Fruit fly (Drosophila melanogaster) whole organism, embryonic: ENCODE measurements around the gene Eig71Ec.
A peak's percentile ranks its signal among the peaks of the same experiment; 100 is the strongest.

Source experiments
- Asciz ChIP-seq: fragments of 200-800 bp; sonication (Bioruptor generic); optimal IDR thresholded peaks from 2 replicates; lab custom pipeline; 2017; ENCODE audit warnings: missing biosample characterization, mild to moderate bottlenecking, missing genetic modification characterization, missing genetic modification reagents
- Bgb ChIP-seq: fragments of 200-800 bp; sonication (Bioruptor generic); IDR thresholded peaks from 2 replicates; pipeline ENCODE4 v1.3.6; 2022; ENCODE audit warnings: missing biosample characterization, missing genetic modification characterization; ENCODE audit not compliant: partially characterized antibody
- CG1024 ChIP-seq: fragments of 200-800 bp; sonication (Bioruptor generic); IDR thresholded peaks from 2 replicates; pipeline ENCODE4 v1.3.6; 2022; ENCODE audit warnings: missing biosample characterization, missing genetic modification characterization
- CG10366 ChIP-seq: fragments of 200-800 bp; sonication (Bioruptor generic); IDR thresholded peaks from 2 replicates; pipeline ENCODE4 v1.3.6; 2022; ENCODE audit warnings: missing biosample characterization, missing genetic modification characterization
- CG10543 ChIP-seq: fragments of 200-800 bp; sonication (Bioruptor generic); optimal IDR thresholded peaks from 3 replicates; lab custom pipeline; 2017; ENCODE audit warnings: missing biosample characterization, mild to moderate bottlenecking, missing genetic modification characterization, moderate library complexity
- CG10959 ChIP-seq: fragments of 200-800 bp; sonication (Bioruptor generic); IDR thresholded peaks from 2 replicates; pipeline ENCODE4 v1.3.6; 2022; ENCODE audit warnings: missing biosample characterization, missing genetic modification characterization
- CG11504 ChIP-seq: fragments of 200-800 bp; sonication (Bioruptor generic); optimal IDR thresholded peaks from 3 replicates; lab custom pipeline; 2019; ENCODE audit warnings: missing biosample characterization, mild to moderate bottlenecking, missing genetic modification characterization, moderate library complexity
- CG13775 ChIP-seq: fragments of 200-800 bp; sonication (Bioruptor generic); optimal IDR thresholded peaks from 3 replicates; lab custom pipeline; 2017; ENCODE audit warnings: missing biosample characterization, mild to moderate bottlenecking, missing genetic modification characterization
- CG14050 ChIP-seq: fragments of 200-800 bp; sonication (Bioruptor generic); IDR thresholded peaks from 3 replicates; pipeline ENCODE4 v1.3.6; 2022; ENCODE audit warnings: missing biosample characterization, missing genetic modification characterization
- CG1647 ChIP-seq: fragments of 200-800 bp; sonication (Bioruptor generic); optimal IDR thresholded peaks from 3 replicates; lab custom pipeline; 2016; ENCODE audit warnings: missing biosample characterization, missing genetic modification characterization
- CG17912 ChIP-seq: fragments of 200-800 bp; sonication (Bioruptor generic); optimal IDR thresholded peaks from 2 replicates; lab custom pipeline; 2018; ENCODE audit warnings: missing biosample characterization, mild to moderate bottlenecking, missing genetic modification characterization
- CG18011 ChIP-seq: fragments of 200-800 bp; sonication (Bioruptor generic); optimal IDR thresholded peaks from 2 replicates; lab custom pipeline; 2017; ENCODE audit warnings: missing biosample characterization, missing genetic modification characterization, mild to moderate bottlenecking, moderate library complexity, missing genotype
- CG18599 ChIP-seq: fragments of 200-800 bp; sonication (Bioruptor generic); optimal IDR thresholded peaks from 3 replicates; lab custom pipeline; 2017; ENCODE audit warnings: missing biosample characterization, missing genetic modification characterization, mild to moderate bottlenecking, moderate library complexity, missing genetic modification reagents
- CG2712 ChIP-seq: fragments of 200-800 bp; optimal IDR thresholded peaks from 3 replicates; lab custom pipeline; 2019; ENCODE audit warnings: missing biosample characterization, mild to moderate bottlenecking, missing genetic modification characterization, moderate library complexity
- CG3281 ChIP-seq: fragments of 200-800 bp; sonication (Bioruptor generic); optimal IDR thresholded peaks from 3 replicates; lab custom pipeline; 2017; ENCODE audit warnings: missing biosample characterization, mild to moderate bottlenecking, missing genetic modification characterization
- CG42726 ChIP-seq: fragments of 200-800 bp; sonication (Bioruptor generic); IDR thresholded peaks from 2 replicates; pipeline ENCODE4 v1.3.6; 2022; ENCODE audit warnings: missing biosample characterization, missing genetic modification characterization; ENCODE audit not compliant: partially characterized antibody
- CG4404 ChIP-seq: fragments of 200-800 bp; sonication (Bioruptor generic); IDR thresholded peaks from 2 replicates; pipeline ENCODE4 v1.3.6; 2022; ENCODE audit warnings: missing biosample characterization, missing genetic modification characterization
- CG6654 ChIP-seq: fragments of 200-800 bp; sonication (Bioruptor generic); optimal IDR thresholded peaks from 2 replicates; lab custom pipeline; 2017; ENCODE audit warnings: missing biosample characterization, mild to moderate bottlenecking, missing genetic modification characterization
- CG6689 ChIP-seq: fragments of 200-800 bp; sonication (Bioruptor generic); IDR thresholded peaks from 2 replicates; pipeline ENCODE4 v1.3.6; 2022; ENCODE audit warnings: missing biosample characterization, missing genetic modification characterization
- CG6765 ChIP-seq: fragments of 200-800 bp; sonication (Bioruptor generic); optimal IDR thresholded peaks from 3 replicates; lab custom pipeline; 2017; ENCODE audit warnings: missing biosample characterization, mild to moderate bottlenecking, missing genetic modification characterization
- CG7357 ChIP-seq: fragments of 200-800 bp; sonication (Bioruptor generic); IDR thresholded peaks from 3 replicates; pipeline ENCODE4 v1.3.6; 2022; ENCODE audit warnings: missing biosample characterization, missing genetic modification characterization
- CG8765 ChIP-seq: fragments of 200-800 bp; sonication (Bioruptor generic); IDR thresholded peaks from 2 replicates; pipeline ENCODE4 v1.3.6; 2022; ENCODE audit warnings: missing biosample characterization, missing genetic modification characterization
- Dbx ChIP-seq: fragments of 200-800 bp; sonication (Bioruptor generic); IDR thresholded peaks from 3 replicates; pipeline ENCODE4 v1.3.6; 2022; ENCODE audit warnings: missing biosample characterization, missing genetic modification characterization
- Hey ChIP-seq: fragments of 200-800 bp; sonication (Bioruptor generic); optimal IDR thresholded peaks from 3 replicates; lab custom pipeline; 2018; ENCODE audit warnings: missing biosample characterization, mild to moderate bottlenecking, missing genetic modification characterization
- Hmx ChIP-seq: fragments of 200-800 bp; sonication (Bioruptor generic); optimal IDR thresholded peaks from 2 replicates; lab custom pipeline; 2016; ENCODE audit warnings: missing biosample characterization, missing genetic modification characterization
- Max ChIP-seq: fragments of 200-800 bp; sonication (Bioruptor generic); optimal IDR thresholded peaks from 2 replicates; lab custom pipeline; 2016; ENCODE audit warnings: missing biosample characterization, mild to moderate bottlenecking, missing genetic modification characterization
- Oli ChIP-seq: fragments of 200-800 bp; sonication (Bioruptor generic); optimal IDR thresholded peaks from 2 replicates; lab custom pipeline; 2018; ENCODE audit warnings: missing biosample characterization, mild to moderate bottlenecking, missing genetic modification characterization, moderate library complexity
- Pdp1 ChIP-seq, 2 experiments: fragments of 200-800 bp; sonication (Bioruptor generic); optimal IDR thresholded peaks; 3 replicates each; lab custom pipeline; 2016; ENCODE audit warnings: missing biosample characterization in 2 of 2, missing genetic modification characterization in 2 of 2, mild to moderate bottlenecking in 1 of 2, moderate library complexity in 1 of 2
- Rx ChIP-seq: fragments of 200-800 bp; sonication (Bioruptor generic); IDR thresholded peaks from 2 replicates; pipeline ENCODE4 v1.3.6; 2022; ENCODE audit warnings: missing biosample characterization, missing genetic modification characterization
- al ChIP-seq: fragments of 200-800 bp; sonication (Bioruptor generic); IDR thresholded peaks from 2 replicates; pipeline ENCODE4 v1.3.6; 2022; ENCODE audit warnings: missing biosample characterization, missing genetic modification characterization
- bsh ChIP-seq, 2 experiments: fragments of 200-800 bp; sonication (Bioruptor generic); optimal IDR thresholded peaks; 2 replicates each; lab custom pipeline; 2017 to 2018; ENCODE audit warnings: mild to moderate bottlenecking in 2 of 2, missing biosample characterization in 2 of 2, missing genetic modification characterization in 2 of 2, moderate library complexity in 1 of 2
- cg ChIP-seq: fragments of 200-800 bp; sonication (Bioruptor generic); optimal IDR thresholded peaks from 3 replicates; lab custom pipeline; 2019; ENCODE audit warnings: missing biosample characterization, mild to moderate bottlenecking, missing genetic modification characterization, moderate library complexity
- dmrt11E ChIP-seq: fragments of 200-800 bp; sonication (Bioruptor generic); optimal IDR thresholded peaks from 3 replicates; lab custom pipeline; 2018; ENCODE audit warnings: missing biosample characterization, mild to moderate bottlenecking, missing genetic modification characterization, moderate library complexity
- eve ChIP-seq, 2 experiments: fragments of >200 bp; optimal IDR thresholded peaks; 2 replicates each; lab custom pipeline; 2017; ENCODE audit warnings: missing biosample characterization in 2 of 2, missing genetic modification characterization in 2 of 2
- ftz-f1 ChIP-seq: fragments of 200-800 bp; sonication (Bioruptor generic); optimal IDR thresholded peaks from 2 replicates; lab custom pipeline; 2016; ENCODE audit warnings: missing biosample characterization, missing genetic modification characterization
- ham ChIP-seq: fragments of 200-800 bp; sonication (Bioruptor generic); IDR thresholded peaks from 2 replicates; pipeline ENCODE4 v1.3.6; 2022; ENCODE audit warnings: missing biosample characterization, missing genetic modification characterization
- jing ChIP-seq: fragments of 200-800 bp; sonication (Bioruptor generic); optimal IDR thresholded peaks from 2 replicates; lab custom pipeline; 2018; ENCODE audit warnings: missing biosample characterization, mild to moderate bottlenecking, missing genetic modification characterization
- knrl ChIP-seq: fragments of 200-800 bp; sonication (Bioruptor generic); IDR thresholded peaks from 3 replicates; pipeline ENCODE4 v1.3.6; 2022; ENCODE audit warnings: missing biosample characterization, missing genetic modification characterization; ENCODE audit not compliant: partially characterized antibody
- lab ChIP-seq: fragments of 200-800 bp; sonication (Bioruptor generic); optimal IDR thresholded peaks from 3 replicates; lab custom pipeline; 2017; ENCODE audit warnings: missing biosample characterization, missing genetic modification characterization, mild to moderate bottlenecking, moderate library complexity, missing genetic modification reagents
- lov ChIP-seq, 2 experiments: fragments of 200-800 bp in 1 of 2; fragments of >200 bp in 1 of 2; sonication (Bioruptor generic) in 1 of 2; IDR thresholded peaks in 1 of 2; optimal IDR thresholded peaks in 1 of 2; 2 replicates in 1 of 2; 3 replicates in 1 of 2; pipeline versions ENCODE4 v1.3.6 to Lab custom; 2017 to 2022; ENCODE audit warnings: missing biosample characterization in 1 of 2, missing genetic modification characterization in 1 of 2
- maf-S ChIP-seq: fragments of 200-800 bp; sonication (Bioruptor generic); optimal IDR thresholded peaks from 2 replicates; lab custom pipeline; 2016; ENCODE audit warnings: missing biosample characterization, missing genetic modification characterization
- odd ChIP-seq: fragments of 200-800 bp; sonication (Bioruptor generic); optimal IDR thresholded peaks from 2 replicates; lab custom pipeline; 2017; ENCODE audit warnings: missing biosample characterization, mild to moderate bottlenecking, missing genetic modification characterization
- phol ChIP-seq: fragments of 200-800 bp; sonication (Bioruptor generic); optimal IDR thresholded peaks from 3 replicates; lab custom pipeline; 2018; ENCODE audit warnings: missing biosample characterization, mild to moderate bottlenecking, missing genetic modification characterization, moderate library complexity
- salm ChIP-seq: fragments of 200-800 bp; sonication (Bioruptor generic); optimal IDR thresholded peaks from 2 replicates; lab custom pipeline; 2018; ENCODE audit warnings: missing biosample characterization, mild to moderate bottlenecking, missing genetic modification characterization
- shn ChIP-seq: fragments of 200-800 bp; sonication (Bioruptor generic); optimal IDR thresholded peaks from 3 replicates; lab custom pipeline; 2016; ENCODE audit warnings: missing biosample characterization, missing genetic modification characterization
- tgo ChIP-seq: fragments of 200-800 bp; sonication (Bioruptor generic); IDR thresholded peaks from 3 replicates; pipeline ENCODE4 v1.3.6; 2022; ENCODE audit warnings: missing biosample characterization, missing genetic modification characterization
- zf30C ChIP-seq: fragments of 200-800 bp; sonication (Bioruptor generic); optimal IDR thresholded peaks from 3 replicates; lab custom pipeline; 2018; ENCODE audit warnings: missing biosample characterization, mild to moderate bottlenecking, missing genetic modification characterization

The Eig71Ec gene

DNA sequence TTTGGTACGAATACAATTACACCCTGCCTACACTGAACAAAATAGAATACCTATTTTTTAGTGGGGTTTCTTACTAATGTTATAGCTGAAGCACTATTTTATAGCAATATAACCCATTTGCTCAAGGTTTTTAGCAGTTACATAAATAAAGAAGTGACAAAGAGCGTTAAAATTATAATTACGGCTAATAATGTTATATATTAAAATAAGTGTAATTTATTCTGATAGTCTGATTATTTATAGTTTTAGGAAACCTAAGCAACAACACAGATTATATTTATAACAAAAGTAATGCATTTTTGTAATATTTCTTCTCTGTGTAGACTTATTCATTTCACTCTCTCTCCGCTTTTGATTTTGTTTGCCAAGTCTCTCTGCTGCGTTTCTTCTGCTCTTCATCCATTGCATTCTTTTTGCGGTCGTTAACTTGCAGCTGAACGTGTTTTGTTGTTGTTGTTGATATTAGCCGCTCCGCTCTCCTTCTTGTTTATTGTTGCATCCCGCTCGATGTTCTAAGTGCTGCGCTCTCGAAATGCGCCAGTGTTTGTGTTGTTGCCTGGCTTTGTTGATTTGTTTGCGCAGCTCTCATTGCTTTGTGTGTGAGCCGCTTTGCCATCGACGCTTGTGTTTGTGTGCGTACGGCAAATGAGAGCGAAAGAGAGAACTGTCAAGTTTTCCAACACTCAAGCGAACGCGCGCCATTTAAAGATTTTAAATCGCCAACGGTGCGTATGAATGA is 26.2 kb downstream of the Eig71Ec start (continued):
- TF ChIP-seq CG1024 (GFP tag; lab: Robert Waterston, UW): peak; percentile 57; the same call in 1 of the 2 replicates
- peak; percentile 63 for TF ChIP-seq CG14050 (GFP tag; lab: Robert Waterston, UW)
- peak; percentile 91 for TF ChIP-seq Asciz (GFP tag; lab: Kevin White, UChicago)
- TF ChIP-seq al (GFP tag; lab: Robert Waterston, UW): peak; percentile 88
- TF ChIP-seq salm: peak; percentile 90
- TF ChIP-seq odd (GFP tag; lab: Kevin White, UChicago): peak; percentile 84
- TF ChIP-seq CG7357 (GFP tag; lab: Robert Waterston, UW): peak; percentile 84
- peak; percentile 71; the same call in 2 of the 3 replicates for TF ChIP-seq Dbx (GFP tag; lab: Robert Waterston, UW)
- no peak for TF ChIP-seq maf-S
- peak; percentile 95 for TF ChIP-seq CG2712 (tag; lab: Kevin White, UChicago)
- peak; percentile 90 for TF ChIP-seq CG6689 (GFP tag; lab: Robert Waterston, UW)
- TF ChIP-seq CG10959: peak; percentile 7; the same call in 1 of the 2 replicates
- TF ChIP-seq CG11504 (tag; lab: Kevin White, UChicago): peak; percentile 96
- peak; percentile 86 to 94 for TF ChIP-seq bsh (GFP tag; optimal IDR thresholded peaks at IDR 0.05; lab: Kevin White, UChicago)
- peak; percentile 48 for TF ChIP-seq CG17912 (GFP tag; lab: Kevin White, UChicago)
- no peak for TF ChIP-seq lov (optimal IDR thresholded peaks at IDR 0.05; lab: Kevin White, UChicago)
- TF ChIP-seq lov (GFP tag; IDR thresholded peaks at IDR 0.05; lab: Robert Waterston, UW): 0 out of 3 replicates have a peak, but pooled peaks have one; percentile 19
- TF ChIP-seq ham: no peak
- peak; percentile 90 for TF ChIP-seq lab (GFP tag; lab: Kevin White, UChicago)
- TF ChIP-seq Bgb (GFP tag; lab: Robert Waterston, UW): no peak
- peak; percentile 21 for TF ChIP-seq CG1647 (GFP tag; lab: Kevin White, UChicago)
- peak; percentile 95 for TF ChIP-seq Oli
- TF ChIP-seq eve (GFP tag; optimal IDR thresholded peaks at IDR 0.05; lab: Kevin White, UChicago): peak in 1 of 2 experiments; percentile 92
- TF ChIP-seq Hey (tag; lab: Kevin White, UChicago): no peak
- peak; percentile 88 for TF ChIP-seq tgo (GFP tag; lab: Robert Waterston, UW)
- peak; percentile 90 for TF ChIP-seq CG18599
- TF ChIP-seq CG4404 (GFP tag; lab: Robert Waterston, UW): peak; percentile 75
- peak; percentile 83 for TF ChIP-seq CG6765
- peak; percentile 89 for TF ChIP-seq cg (GFP tag; lab: Kevin White, UChicago)
- TF ChIP-seq zf30C: peak; percentile 64
- TF ChIP-seq CG42726: no peak
- TF ChIP-seq CG13775 (GFP tag; lab: Kevin White, UChicago): peak; percentile 89
- TF ChIP-seq Hmx (GFP tag; lab: Kevin White, UChicago): peak; percentile 44
- TF ChIP-seq jing (GFP tag; lab: Kevin White, UChicago): peak; percentile 74
- peak; percentile 69 for TF ChIP-seq dmrt11E (tag; lab: Kevin White, UChicago)
- TF ChIP-seq Rx (GFP tag; lab: Robert Waterston, UW): no peak
- peak; percentile 53 to 64 for TF ChIP-seq Pdp1 (GFP tag; optimal IDR thresholded peaks at IDR 0.05; lab: Kevin White, UChicago)
- peak; percentile 72 for TF ChIP-seq CG10366 (GFP tag; lab: Robert Waterston, UW)
- TF ChIP-seq knrl (GFP tag; lab: Robert Waterston, UW): no peak
- TF ChIP-seq CG18011 (GFP tag; lab: Kevin White, UChicago): peak; percentile 50
- no peak for TF ChIP-seq ftz-f1 (GFP tag; lab: Kevin White, UChicago)
- peak; percentile 87 for TF ChIP-seq CG6654 (GFP tag; lab: Kevin White, UChicago)
- TF ChIP-seq Max (GFP tag; lab: Kevin White, UChicago): peak; percentile 73
- peak; percentile 34; the same call in 1 of the 2 replicates for TF ChIP-seq CG8765 (GFP tag; lab: Robert Waterston, UW)
- TF ChIP-seq shn: no peak
- peak; percentile 92 for TF ChIP-seq CG3281 (GFP tag; lab: Kevin White, UChicago)
- peak; percentile 57 for TF ChIP-seq CG10543 (GFP tag; lab: Kevin White, UChicago)
- TF ChIP-seq phol (tag; lab: Kevin White, UChicago): peak; percentile 97
